Worm (Caenorhabditis elegans) whole organism, late embryonic: ENCODE measurements around the gene lea-1.

Source experiments
- che-1 ChIP-seq: sonication (generic microtip); optimal IDR thresholded peaks from 2 replicates; lab custom pipeline; 2016; ENCODE audit warnings: mild to moderate bottlenecking, missing genetic modification characterization, missing compliant biosample characterization
- fax-1 ChIP-seq: sonication (generic microtip); optimal IDR thresholded peaks from 2 replicates; lab custom pipeline; 2016; ENCODE audit warnings: missing genotype, missing genetic modification characterization, missing compliant biosample characterization
- hlh-6 ChIP-seq: sonication (generic microtip); optimal IDR thresholded peaks from 2 replicates; lab custom pipeline; 2016; ENCODE audit warnings: missing genotype, missing genetic modification characterization, missing compliant biosample characterization
- pat-9 ChIP-seq: fragments of 200-800 bp; sonication (Bioruptor generic); optimal IDR thresholded peaks from 2 replicates; lab custom pipeline; 2018; ENCODE audit warnings: mild to moderate bottlenecking, missing genetic modification characterization, moderate library complexity, missing compliant biosample characterization
- pha-4 ChIP-seq: fragments of 150-350 bp; optimal IDR thresholded peaks from 2 replicates; lab custom pipeline; 2018; ENCODE audit warnings: missing biosample characterization, missing genetic modification reagents, missing genetic modification characterization
- sdc-2 ChIP-seq: sonication (generic microtip); optimal IDR thresholded peaks from 2 replicates; lab custom pipeline; 2016; ENCODE audit warnings: missing genotype, missing genetic modification characterization, missing compliant biosample characterization
- syd-9 ChIP-seq: sonication (generic microtip); optimal IDR thresholded peaks from 2 replicates; lab custom pipeline; 2016; ENCODE audit warnings: mild to moderate bottlenecking, missing genetic modification characterization, moderate library complexity, missing compliant biosample characterization
- tbx-2 ChIP-seq: sonication (generic microtip); optimal IDR thresholded peaks from 2 replicates; lab custom pipeline; 2016; ENCODE audit warnings: missing genetic modification characterization, missing compliant biosample characterization
- ttx-3 ChIP-seq: sonication (generic microtip); optimal IDR thresholded peaks from 2 replicates; lab custom pipeline; 2016; ENCODE audit warnings: missing genetic modification reagents, missing genetic modification characterization, missing compliant biosample characterization
- unc-42 ChIP-seq: sonication (generic microtip); optimal IDR thresholded peaks from 2 replicates; lab custom pipeline; 2016; ENCODE audit warnings: missing genotype, missing genetic modification characterization, missing compliant biosample characterization
- ztf-16 ChIP-seq: sonication (generic microtip); optimal IDR thresholded peaks from 2 replicates; lab custom pipeline; 2017; ENCODE audit warnings: missing genetic modification characterization, missing compliant biosample characterization

ce11 chrV:9962394-9962793 is 49.3 kb upstream of the lea-1 start, which contains the start of gene madf-4:
- no peak for TF ChIP-seq tbx-2 (tag; lab: Kevin White, UChicago)
- TF ChIP-seq unc-42 = no peak
- no peak for TF ChIP-seq hlh-6 (tag; lab: Kevin White, UChicago)
- no peak for TF ChIP-seq che-1 (tag; lab: Kevin White, UChicago)
- no peak for TF ChIP-seq pat-9
- no peak for TF ChIP-seq sdc-2 (tag; lab: Kevin White, UChicago)
- no peak for TF ChIP-seq syd-9
- no peak for TF ChIP-seq fax-1 (tag; lab: Kevin White, UChicago)
- no peak for TF ChIP-seq pha-4 (tag; lab: Kevin White, UChicago)
- TF ChIP-seq ttx-3 (tag; lab: Kevin White, UChicago) = no peak
- TF ChIP-seq ztf-16 (tag; lab: Kevin White, UChicago) = no peak
